Worm (Caenorhabditis elegans) whole organism, L4 larva: ENCODE results near the gene C12D8.21.

Experiments
- F49E8.2 ChIP-seq: sonication (generic microtip); optimal IDR thresholded peaks from 2 replicates; lab custom pipeline; 2016; ENCODE audit warnings: missing compliant biosample characterization, mild to moderate bottlenecking, missing genetic modification characterization, borderline replicate concordance
- T26A8.4 ChIP-seq: fragments of 200-800 bp; sonication (Bioruptor generic); IDR thresholded peaks from 2 replicates; pipeline ENCODE4 v1.3.6; 2022; ENCODE audit warnings: missing genetic modification characterization, missing compliant biosample characterization
- Y5F2A.4 ChIP-seq: fragments of 200-800 bp; sonication (Bioruptor generic); optimal IDR thresholded peaks from 2 replicates; lab custom pipeline; 2018; ENCODE audit warnings: mild to moderate bottlenecking, missing genetic modification characterization, missing compliant biosample characterization
- ZK337.2 ChIP-seq: fragments of 200-800 bp; sonication (Bioruptor generic); IDR thresholded peaks from 2 replicates; pipeline ENCODE4 v1.3.6; 2022; ENCODE audit warnings: missing genetic modification reagents, missing genetic modification characterization, missing compliant biosample characterization
- aha-1 ChIP-seq: fragments of 150-350 bp; peaks from one replicate; lab custom pipeline; 2014; ENCODE audit warnings: missing biosample characterization, missing genetic modification characterization
- ama-1 ChIP-seq: fragments of 150-350 bp; optimal IDR thresholded peaks from 2 replicates; lab custom pipeline; 2014; ENCODE audit warnings: inconsistent platforms, mixed read lengths
- ceh-20 ChIP-seq: fragments of 200-800 bp; sonication (Bioruptor generic); IDR thresholded peaks from 2 replicates; pipeline ENCODE4 v1.3.6; 2022; ENCODE audit warnings: missing genetic modification reagents, missing genetic modification characterization, missing compliant biosample characterization
- ceh-62 ChIP-seq: sonication (generic microtip); optimal IDR thresholded peaks from 2 replicates; lab custom pipeline; 2017; ENCODE audit warnings: missing biosample characterization, missing genetic modification characterization
- ctbp-1 ChIP-seq: fragments of 200-800 bp; sonication (Bioruptor generic); IDR thresholded peaks from 2 replicates; pipeline ENCODE4 v1.3.6; 2022; ENCODE audit warnings: missing genetic modification reagents, missing genetic modification characterization, missing compliant biosample characterization
- daf-16 ChIP-seq, 3 experiments: sonication (generic microtip); optimal IDR thresholded peaks; 2 replicates each; lab custom pipeline; 2016 to 2017; ENCODE audit warnings: missing genetic modification characterization in 3 of 3, missing genetic modification reagents in 3 of 3, mild to moderate bottlenecking in 2 of 3, missing compliant biosample characterization in 2 of 3, missing biosample characterization in 1 of 3, moderate library complexity in 1 of 3
- daf-8 ChIP-seq: fragments of 200-800 bp; sonication (Bioruptor generic); IDR thresholded peaks from 2 replicates; pipeline ENCODE4 v1.3.6; 2022; ENCODE audit warnings: missing genetic modification characterization, missing compliant biosample characterization
- dmd-8 ChIP-seq: fragments of 200-800 bp; sonication (Bioruptor generic); IDR thresholded peaks from 2 replicates; pipeline ENCODE4 v1.3.6; 2022; ENCODE audit warnings: missing genetic modification characterization, missing compliant biosample characterization
- dmd-9 ChIP-seq: fragments of 200-800 bp; sonication (Bioruptor generic); IDR thresholded peaks from 2 replicates; pipeline ENCODE4 v1.3.6; 2022; ENCODE audit warnings: missing genetic modification reagents, missing genetic modification characterization, missing compliant biosample characterization
- dve-1 ChIP-seq: sonication (generic microtip); optimal IDR thresholded peaks from 2 replicates; lab custom pipeline; 2017; ENCODE audit warnings: antibody characterized with exemption, mild to moderate bottlenecking, missing genetic modification characterization, missing compliant biosample characterization; ENCODE audit not compliant: insufficient read depth
- gei-8 ChIP-seq: fragments of 200-800 bp; sonication (Bioruptor generic); optimal IDR thresholded peaks from 2 replicates; lab custom pipeline; 2018; ENCODE audit warnings: mild to moderate bottlenecking, missing genetic modification characterization, missing compliant biosample characterization
- hmg-1.1 ChIP-seq: fragments of 200-800 bp; sonication (Bioruptor generic); IDR thresholded peaks from 2 replicates; pipeline ENCODE4 v1.3.6; 2022; ENCODE audit warnings: missing genetic modification reagents, missing genetic modification characterization, missing compliant biosample characterization
- lin-1 ChIP-seq: fragments of 200-800 bp; sonication (Bioruptor generic); IDR thresholded peaks from 2 replicates; pipeline ENCODE4 v1.3.6; 2022; ENCODE audit warnings: missing genetic modification reagents, missing genetic modification characterization, missing compliant biosample characterization
- lin-38 ChIP-seq: fragments of 200-800 bp; sonication (Bioruptor generic); IDR thresholded peaks from 2 replicates; pipeline ENCODE4 v1.3.6; 2022; ENCODE audit warnings: missing genetic modification reagents, missing genetic modification characterization, missing compliant biosample characterization
- lsy-2 ChIP-seq, 2 experiments: fragments of 150-350 bp in 1 of 2; sonication (generic microtip) in 1 of 2; optimal IDR thresholded peaks; 2 replicates each; lab custom pipeline; 2014 to 2017; ENCODE audit warnings: missing biosample characterization in 2 of 2, missing genetic modification characterization in 2 of 2
- madf-5 ChIP-seq, 2 experiments: fragments of 200-800 bp; sonication (Bioruptor generic); IDR thresholded peaks; 2 replicates each; pipeline ENCODE4 v1.3.6; 2022; ENCODE audit warnings: missing compliant biosample characterization in 2 of 2, missing genetic modification characterization in 2 of 2
- mdl-1 ChIP-seq, 2 experiments: fragments of 150-350 bp in 1 of 2; sonication (generic microtip) in 1 of 2; optimal IDR thresholded peaks; 2 replicates each; lab custom pipeline; 2014 to 2017; ENCODE audit warnings: missing biosample characterization in 2 of 2, missing genetic modification characterization in 2 of 2
- nhr-237 ChIP-seq: sonication (generic microtip); optimal IDR thresholded peaks from 2 replicates; lab custom pipeline; 2017; ENCODE audit warnings: missing biosample characterization, missing genetic modification characterization
- nhr-28 ChIP-seq: fragments of 150-350 bp; optimal IDR thresholded peaks from 2 replicates; lab custom pipeline; 2014; ENCODE audit warnings: missing biosample characterization, missing genetic modification characterization
- php-3 ChIP-seq: fragments of 200-800 bp; sonication (Bioruptor generic); IDR thresholded peaks from 2 replicates; pipeline ENCODE4 v1.3.6; 2022; ENCODE audit warnings: missing genetic modification reagents, missing genetic modification characterization, missing compliant biosample characterization
- pqm-1 ChIP-seq: sonication (generic microtip); optimal IDR thresholded peaks from 2 replicates; lab custom pipeline; 2017; ENCODE audit warnings: missing biosample characterization, missing genetic modification characterization
- sdz-12 ChIP-seq: fragments of 200-800 bp; sonication (Bioruptor generic); optimal IDR thresholded peaks from 2 replicates; lab custom pipeline; 2018; ENCODE audit warnings: mild to moderate bottlenecking, missing genetic modification characterization, missing compliant biosample characterization
- set-16 ChIP-seq: fragments of 200-800 bp; sonication (Bioruptor generic); IDR thresholded peaks from 2 replicates; pipeline ENCODE4 v1.3.6; 2022; ENCODE audit warnings: missing genetic modification reagents, missing genetic modification characterization, missing compliant biosample characterization
- snpc-4 ChIP-seq: fragments of 150-350 bp; optimal IDR thresholded peaks from 2 replicates; lab custom pipeline; 2014; ENCODE audit warnings: missing biosample characterization, missing genetic modification characterization
- tag-97 ChIP-seq: fragments of 200-800 bp; sonication (Bioruptor generic); IDR thresholded peaks from 2 replicates; pipeline ENCODE4 v1.3.6; 2022; ENCODE audit warnings: missing genetic modification characterization, missing compliant biosample characterization
- unc-130 ChIP-seq: sonication (generic microtip); optimal IDR thresholded peaks from 2 replicates; lab custom pipeline; 2016; ENCODE audit warnings: missing genetic modification reagents, missing genetic modification characterization, missing compliant biosample characterization
- unc-62 ChIP-seq, 3 experiments: fragments of 150-350 bp in 1 of 3; sonication (generic microtip); optimal IDR thresholded peaks in 2 of 3; peaks in 1 of 3; 1 replicate in 1 of 3; 2 replicates in 2 of 3; lab custom pipeline; 2014 to 2017; ENCODE audit warnings: missing biosample characterization in 3 of 3, missing genetic modification characterization in 3 of 3, missing genetic modification reagents in 3 of 3, missing genotype in 1 of 3
- zag-1 ChIP-seq: fragments of 150-350 bp; optimal IDR thresholded peaks from 2 replicates; lab custom pipeline; 2014; ENCODE audit warnings: missing biosample characterization, missing genetic modification characterization
- zfp-3 ChIP-seq: fragments of 200-800 bp; sonication (Bioruptor generic); conservative IDR thresholded peaks from 2 replicates; pipeline ENCODE4 v1.3.6; 2022; ENCODE audit warnings: missing genetic modification reagents, missing genetic modification characterization, missing compliant biosample characterization
- zip-2 ChIP-seq: fragments of 150-350 bp; optimal IDR thresholded peaks from 2 replicates; lab custom pipeline; 2014; ENCODE audit warnings: missing biosample characterization, missing genetic modification characterization

The C12D8.21 gene

DNA sequence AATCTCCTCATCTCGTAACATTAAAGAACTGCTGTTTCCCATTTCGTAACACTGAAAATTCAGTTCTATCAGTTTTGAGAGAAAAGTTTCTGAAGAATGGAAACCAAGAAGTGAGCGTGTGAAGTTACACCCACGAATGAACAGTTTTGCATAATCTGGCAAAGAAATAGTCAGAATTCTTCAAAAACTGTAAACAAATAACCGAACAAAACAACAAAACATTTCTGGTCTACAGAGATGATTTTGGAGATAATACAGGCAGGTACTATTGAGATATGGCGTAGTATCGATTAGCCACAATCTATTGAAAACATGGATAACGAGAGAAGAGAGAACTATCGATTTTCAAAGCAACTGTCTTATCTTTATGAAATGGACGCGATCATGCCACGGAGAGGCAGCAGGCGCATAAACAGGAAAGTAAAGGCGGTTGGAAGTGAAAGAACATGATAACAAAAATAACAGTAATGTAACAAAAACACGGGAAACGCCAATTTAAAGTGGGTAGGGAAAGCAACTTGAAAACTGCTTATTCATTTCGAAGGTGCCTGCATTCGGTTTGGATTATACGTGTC, 37.5 kb downstream of the C12D8.21 start, which contains the start of gene chpf-1 (continued):
- TF ChIP-seq gei-8 (GFP tag; lab: Kevin White, UChicago) = no peak
- TF ChIP-seq, all 104 proteins: peak for 16

DNA sequence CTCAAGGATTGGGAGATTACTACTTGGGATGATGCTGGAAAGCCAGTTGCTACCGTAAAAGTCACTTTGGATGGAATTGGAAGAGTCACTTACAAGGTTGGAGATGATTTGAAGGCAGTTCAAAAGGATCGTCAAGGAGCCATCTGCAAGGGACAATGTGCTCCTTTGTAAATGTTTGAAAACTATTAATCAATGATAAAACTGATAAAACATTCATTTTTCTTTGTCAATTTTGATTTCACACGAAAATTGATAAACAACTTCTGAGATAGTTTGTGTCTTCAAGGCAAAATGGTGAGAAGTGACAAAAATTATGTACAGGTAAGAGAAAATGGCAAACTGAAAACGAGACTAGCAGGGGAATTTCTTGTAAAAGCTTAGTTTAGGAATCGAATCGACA, 38.6 kb downstream of the C12D8.21 start:
- TF ChIP-seq nhr-237 (tag; lab: Kevin White, UChicago) (no peak), daf-16 (GFP tag; optimal IDR thresholded peaks at IDR 0.05; lab: Kevin White, UChicago) (no peak), daf-16 (tag; optimal IDR thresholded peaks at IDR 0.05; lab: Kevin White, UChicago) (peak; percentile 62), ama-1 (lab: Kevin White, UChicago) (peak; percentile 49), lin-38 (GFP tag; lab: Robert Waterston, UW) (no peak)

DNA sequence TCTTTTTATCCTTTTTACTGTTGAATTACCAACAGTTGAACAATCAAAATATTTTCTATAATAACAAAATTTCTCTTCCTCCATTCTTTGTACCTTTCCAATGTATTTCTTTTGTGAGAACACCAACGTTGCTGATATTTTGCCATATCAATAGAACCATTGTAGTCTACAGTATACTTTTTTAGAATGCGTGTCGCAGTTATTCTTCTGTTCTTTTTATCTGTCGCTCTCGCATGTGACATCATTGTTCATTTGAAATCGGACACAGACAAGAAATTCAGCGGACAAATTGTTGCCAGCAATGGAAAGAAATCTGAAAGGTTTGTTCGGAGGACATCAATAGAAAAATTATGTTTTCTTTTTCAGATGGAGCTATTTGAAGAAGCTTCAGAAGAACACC, 39.1 kb downstream of the C12D8.21 start, which contains the start of gene ZK856.7:
Gene ZK856.7, plus strand, starts transcription at position 186 of the 400 bp plus-strand sequence.
- peak; percentile 51 for TF ChIP-seq dve-1
- TF ChIP-seq unc-62 (GFP tag; optimal IDR thresholded peaks at IDR 0.05 in 1 of 2; lab: Kevin White, UChicago) = peak in 1 of 2 experiments; percentile 73
- TF ChIP-seq unc-62 (tag; optimal IDR thresholded peaks at IDR 0.05; lab: Kevin White, UChicago) = no peak
- TF ChIP-seq aha-1 (tag; lab: Kevin White, UChicago) = peak; percentile 8
- TF ChIP-seq daf-16 (GFP tag; optimal IDR thresholded peaks at IDR 0.05; lab: Kevin White, UChicago) = no peak
- no peak for TF ChIP-seq daf-16 (tag; optimal IDR thresholded peaks at IDR 0.05; lab: Kevin White, UChicago)
- no peak for TF ChIP-seq F49E8.2
- TF ChIP-seq nhr-28 (tag; lab: Kevin White, UChicago) = peak; percentile 82
- 0 out of 2 replicates have a peak, but pooled peaks have one; percentile 42 for TF ChIP-seq dmd-9 (GFP tag; lab: Robert Waterston, UW)
- TF ChIP-seq zfp-3 (GFP tag; lab: Robert Waterston, UW) = no peak
- no peak for TF ChIP-seq ceh-20
- TF ChIP-seq unc-130 (GFP tag; lab: Kevin White, UChicago) = no peak
- TF ChIP-seq mdl-1 (tag; optimal IDR thresholded peaks at IDR 0.05; lab: Kevin White, UChicago) = peak in 1 of 2 experiments; percentile 18
- no peak for TF ChIP-seq ceh-62 (tag; lab: Kevin White, UChicago)
- peak in 1 of 2 experiments; percentile 46 for TF ChIP-seq lsy-2 (tag; optimal IDR thresholded peaks at IDR 0.05; lab: Kevin White, UChicago)

DNA sequence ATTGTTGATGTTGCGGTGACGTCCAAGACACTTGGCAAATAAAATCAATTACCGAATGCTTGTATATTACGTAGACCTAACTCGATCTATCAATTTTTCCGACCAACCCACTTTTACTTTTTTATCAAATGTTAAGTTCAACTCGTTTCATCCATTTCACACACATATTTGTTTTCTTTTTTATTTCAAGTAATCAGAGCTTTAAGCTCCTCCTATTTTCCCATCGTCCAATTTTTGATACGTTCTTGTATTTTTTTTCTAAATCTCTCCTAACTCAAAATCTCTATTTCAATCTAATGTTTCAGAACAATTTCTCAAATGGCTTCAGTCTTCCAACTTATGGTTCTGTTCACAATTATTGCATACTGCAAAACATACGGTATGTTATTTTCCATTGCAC, 42.6 kb downstream of the C12D8.21 start, which contains the start of gene ZK856.6:
Gene ZK856.6, plus strand, starts transcription at position 301 of the 400 bp plus-strand sequence.
- no peak for TF ChIP-seq zip-2 (tag; lab: Kevin White, UChicago)
- TF ChIP-seq ZK337.2 = no peak
- TF ChIP-seq ctbp-1 = no peak
- TF ChIP-seq tag-97 = no peak
- TF ChIP-seq madf-5 (GFP tag; IDR thresholded peaks at IDR 0.05; lab: Robert Waterston, UW) = no peak
- TF ChIP-seq set-16 (GFP tag; lab: Robert Waterston, UW) = no peak
- TF ChIP-seq zag-1 (tag; lab: Kevin White, UChicago) = no peak
- TF ChIP-seq T26A8.4 (GFP tag; lab: Robert Waterston, UW) = no peak
- TF ChIP-seq dmd-9 (GFP tag; lab: Robert Waterston, UW) = no peak
- no peak for TF ChIP-seq hmg-1.1 (GFP tag; lab: Robert Waterston, UW)
- TF ChIP-seq gei-8 (GFP tag; lab: Kevin White, UChicago) = no peak
- no peak for TF ChIP-seq daf-8 (GFP tag; lab: Robert Waterston, UW)
- no peak for TF ChIP-seq lin-1 (GFP tag; lab: Robert Waterston, UW)
- TF ChIP-seq dmd-8 (GFP tag; lab: Robert Waterston, UW) = no peak
- TF ChIP-seq snpc-4 (tag; lab: Kevin White, UChicago) = no peak
- TF ChIP-seq Y5F2A.4 (GFP tag; lab: Kevin White, UChicago) = no peak
- TF ChIP-seq, all 104 proteins: peak for 0

DNA sequence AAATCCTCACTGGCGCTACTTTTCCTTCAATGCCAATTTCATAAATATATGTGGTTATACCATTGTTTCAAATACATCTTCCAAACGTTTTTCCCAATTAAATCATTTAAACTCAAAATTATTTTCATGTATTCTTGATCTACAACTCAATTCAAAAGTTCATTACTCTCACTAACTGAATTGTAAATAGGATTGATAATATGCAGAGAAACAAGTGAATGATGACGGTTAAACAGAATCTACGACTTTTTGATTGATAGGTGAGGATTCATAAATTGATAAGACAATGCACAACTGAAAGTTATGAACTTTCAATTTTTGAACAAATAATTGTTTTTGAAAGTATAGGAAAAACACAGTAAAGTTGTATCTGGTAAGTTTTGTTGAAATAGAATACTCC, 49.7 kb downstream of the C12D8.21 start:
- no peak for TF ChIP-seq daf-16 (GFP tag; optimal IDR thresholded peaks at IDR 0.05; lab: Kevin White, UChicago)
- peak; percentile 91 for TF ChIP-seq daf-16 (tag; optimal IDR thresholded peaks at IDR 0.05; lab: Kevin White, UChicago)
- TF ChIP-seq pqm-1 = peak; percentile 11
- no peak for TF ChIP-seq dmd-9 (GFP tag; lab: Robert Waterston, UW)
- TF ChIP-seq php-3 (GFP tag; lab: Robert Waterston, UW) = peak; percentile 14; the same call in 1 of the 2 replicates
- TF ChIP-seq unc-62 (GFP tag; optimal IDR thresholded peaks at IDR 0.05 in 1 of 2; lab: Kevin White, UChicago) = peak in 1 of 2 experiments; percentile 13
- no peak for TF ChIP-seq unc-62 (tag; optimal IDR thresholded peaks at IDR 0.05; lab: Kevin White, UChicago)
- TF ChIP-seq aha-1 (tag; lab: Kevin White, UChicago) = peak; percentile 41
- TF ChIP-seq sdz-12 (GFP tag; lab: Kevin White, UChicago) = no peak
- peak; percentile 23 for TF ChIP-seq nhr-28 (tag; lab: Kevin White, UChicago)
